Worm (Caenorhabditis elegans) whole organism, L2 larva: ENCODE measurements around the gene spe-49.
A peak's percentile ranks its signal among the peaks of the same experiment; 100 is the strongest.

ENCODE experiments used
- C34F6.9 ChIP-seq: fragments of 150-350 bp; optimal IDR thresholded peaks from 2 replicates; lab custom pipeline; 2014; ENCODE audit warnings: missing biosample characterization, missing genetic modification characterization
- F13H6.1 ChIP-seq: sonication (generic microtip); optimal IDR thresholded peaks from 2 replicates; lab custom pipeline; 2016; ENCODE audit warnings: missing genetic modification characterization, missing compliant biosample characterization
- R02D3.7 ChIP-seq: fragments of 150-350 bp; optimal IDR thresholded peaks from 2 replicates; lab custom pipeline; 2014; ENCODE audit warnings: missing biosample characterization, missing genetic modification characterization
- Y55F3AM.14 ChIP-seq: fragments of 200-800 bp; sonication (Bioruptor generic); optimal IDR thresholded peaks from 2 replicates; lab custom pipeline; 2018; ENCODE audit warnings: mild to moderate bottlenecking, missing genetic modification characterization, missing compliant biosample characterization
- ZK546.5 ChIP-seq: sonication (generic microtip); optimal IDR thresholded peaks from 2 replicates; lab custom pipeline; 2017; ENCODE audit warnings: missing biosample characterization, missing genetic modification characterization
- alr-1 ChIP-seq: fragments of 150-350 bp; optimal IDR thresholded peaks from 2 replicates; lab custom pipeline; 2014; ENCODE audit warnings: missing biosample characterization, missing genetic modification characterization
- aly-2 ChIP-seq: fragments of 150-350 bp; optimal IDR thresholded peaks from 2 replicates; lab custom pipeline; 2014; ENCODE audit warnings: missing biosample characterization, missing genetic modification characterization
- ama-1 ChIP-seq: fragments of 150-350 bp; optimal IDR thresholded peaks from 2 replicates; lab custom pipeline; 2018; ENCODE audit warnings: inconsistent platforms
- blmp-1 ChIP-seq: sonication (generic microtip); optimal IDR thresholded peaks from 2 replicates; lab custom pipeline; 2017; ENCODE audit warnings: missing genetic modification characterization, mild to moderate bottlenecking, missing compliant biosample characterization, antibody characterized with exemption, moderate library complexity; ENCODE audit not compliant: insufficient read depth
- ceh-16 ChIP-seq: fragments of 150-350 bp; optimal IDR thresholded peaks from 2 replicates; lab custom pipeline; 2014; ENCODE audit warnings: missing biosample characterization, missing genetic modification characterization
- ceh-82 ChIP-seq: fragments of 150-350 bp; optimal IDR thresholded peaks from 2 replicates; lab custom pipeline; 2014; ENCODE audit warnings: missing biosample characterization, missing genetic modification characterization
- crh-2 ChIP-seq: sonication (generic microtip); optimal IDR thresholded peaks from 2 replicates; lab custom pipeline; 2017; ENCODE audit warnings: missing biosample characterization, missing genetic modification characterization
- dmd-4 ChIP-seq: sonication (generic microtip); optimal IDR thresholded peaks from 2 replicates; lab custom pipeline; 2017; ENCODE audit warnings: missing biosample characterization, missing genetic modification characterization
- egl-27 ChIP-seq: sonication (generic microtip); optimal IDR thresholded peaks from 3 replicates; lab custom pipeline; 2017; ENCODE audit warnings: missing biosample characterization, missing genetic modification reagents, missing genetic modification characterization
- elt-1 ChIP-seq: fragments of 150-350 bp; optimal IDR thresholded peaks from 2 replicates; lab custom pipeline; 2014; ENCODE audit warnings: missing biosample characterization, missing genetic modification characterization
- elt-3 ChIP-seq: sonication (generic microtip); optimal IDR thresholded peaks from 2 replicates; lab custom pipeline; 2017; ENCODE audit warnings: missing biosample characterization, missing genetic modification characterization
- fos-1 ChIP-seq: fragments of 150-350 bp; optimal IDR thresholded peaks from 2 replicates; lab custom pipeline; 2014; ENCODE audit warnings: missing biosample characterization, missing genetic modification characterization
- gmeb-1 ChIP-seq: fragments of 150-350 bp; optimal IDR thresholded peaks from 2 replicates; lab custom pipeline; 2014; ENCODE audit warnings: missing biosample characterization, missing genetic modification characterization
- lin-11 ChIP-seq: fragments of 150-350 bp; sonication (generic microtip); optimal IDR thresholded peaks from 2 replicates; lab custom pipeline; 2014; ENCODE audit warnings: missing biosample characterization, missing genetic modification characterization, inconsistent platforms, mixed read lengths
- lin-13 ChIP-seq: fragments of 150-350 bp; optimal IDR thresholded peaks from 2 replicates; lab custom pipeline; 2014; ENCODE audit warnings: missing biosample characterization, missing genetic modification reagents, missing genetic modification characterization
- lin-39 ChIP-seq: fragments of 150-350 bp; optimal IDR thresholded peaks from 2 replicates; lab custom pipeline; 2014; ENCODE audit warnings: missing biosample characterization, missing genetic modification reagents, missing genetic modification characterization
- lsy-2 ChIP-seq, 2 experiments: fragments of 150-350 bp in 1 of 2; sonication (generic microtip) in 1 of 2; optimal IDR thresholded peaks; 2 replicates each; lab custom pipeline; 2014 to 2017; ENCODE audit warnings: missing biosample characterization in 2 of 2, missing genetic modification characterization in 2 of 2
- mab-5 ChIP-seq: fragments of 150-350 bp; optimal IDR thresholded peaks from 2 replicates; lab custom pipeline; 2014; ENCODE audit warnings: missing biosample characterization, missing genetic modification characterization
- mbf-1 ChIP-seq: sonication (generic microtip); optimal IDR thresholded peaks from 2 replicates; lab custom pipeline; 2017; ENCODE audit warnings: missing biosample characterization, missing genetic modification characterization
- mdl-1 ChIP-seq, 2 experiments: fragments of 150-350 bp in 1 of 2; sonication (generic microtip) in 1 of 2; optimal IDR thresholded peaks; 2 replicates each; lab custom pipeline; 2017; ENCODE audit warnings: missing biosample characterization in 2 of 2, missing genetic modification characterization in 2 of 2
- nhr-10 ChIP-seq: sonication (generic microtip); optimal IDR thresholded peaks from 2 replicates; lab custom pipeline; 2017; ENCODE audit warnings: missing biosample characterization, missing genetic modification characterization
- nhr-11 ChIP-seq: fragments of 150-350 bp; optimal IDR thresholded peaks from 2 replicates; lab custom pipeline; 2014; ENCODE audit warnings: missing biosample characterization, missing genetic modification characterization
- nhr-12 ChIP-seq: fragments of 150-350 bp; optimal IDR thresholded peaks from 2 replicates; lab custom pipeline; 2014; ENCODE audit warnings: missing biosample characterization, missing genetic modification characterization
- nhr-129 ChIP-seq: fragments of 150-350 bp; optimal IDR thresholded peaks from 2 replicates; lab custom pipeline; 2014; ENCODE audit warnings: missing biosample characterization, missing genetic modification characterization
- nhr-21 ChIP-seq: fragments of 150-350 bp; optimal IDR thresholded peaks from 2 replicates; lab custom pipeline; 2014; ENCODE audit warnings: missing biosample characterization, missing genetic modification characterization
- nhr-23 ChIP-seq: fragments of 150-350 bp; optimal IDR thresholded peaks from 2 replicates; lab custom pipeline; 2014; ENCODE audit warnings: missing biosample characterization, missing genetic modification reagents, missing genetic modification characterization
- nhr-237 ChIP-seq: fragments of 150-350 bp; optimal IDR thresholded peaks from 2 replicates; lab custom pipeline; 2014; ENCODE audit warnings: missing biosample characterization, missing genetic modification characterization
- nhr-25 ChIP-seq: fragments of 150-350 bp; sonication (generic microtip); optimal IDR thresholded peaks from 3 replicates; lab custom pipeline; 2014; ENCODE audit warnings: missing biosample characterization, missing genetic modification characterization
- nhr-6 ChIP-seq: fragments of 150-350 bp; optimal IDR thresholded peaks from 2 replicates; lab custom pipeline; 2014; ENCODE audit warnings: missing biosample characterization, missing genetic modification characterization
- nhr-77 ChIP-seq: fragments of 150-350 bp; optimal IDR thresholded peaks from 2 replicates; lab custom pipeline; 2014; ENCODE audit warnings: missing biosample characterization, missing genetic modification characterization
- peb-1 ChIP-seq: fragments of 150-350 bp; optimal IDR thresholded peaks from 2 replicates; lab custom pipeline; 2014; ENCODE audit warnings: missing biosample characterization, missing genetic modification characterization
- sem-4 ChIP-seq: fragments of 150-350 bp; optimal IDR thresholded peaks from 2 replicates; lab custom pipeline; 2014; ENCODE audit warnings: missing biosample characterization, missing genetic modification reagents, missing genetic modification characterization
- skn-1 ChIP-seq: sonication (generic microtip); optimal IDR thresholded peaks from 2 replicates; lab custom pipeline; 2017; ENCODE audit warnings: missing biosample characterization, missing genetic modification characterization
- sma-3 ChIP-seq: sonication (generic microtip); optimal IDR thresholded peaks from 2 replicates; lab custom pipeline; 2016; ENCODE audit warnings: missing genetic modification reagents, missing genetic modification characterization, missing compliant biosample characterization
- sma-9 ChIP-seq, 2 experiments: fragments of 150-350 bp in 1 of 2; sonication (generic microtip) in 1 of 2; optimal IDR thresholded peaks; 2 replicates each; lab custom pipeline; 2014 to 2016; ENCODE audit warnings: missing genetic modification characterization in 2 of 2, mild to moderate bottlenecking in 1 of 2, missing biosample characterization in 1 of 2, missing compliant biosample characterization in 1 of 2, missing genetic modification reagents in 1 of 2, moderate library complexity in 1 of 2
- snpc-4 ChIP-seq: fragments of 150-350 bp; optimal IDR thresholded peaks from 2 replicates; lab custom pipeline; 2014; ENCODE audit warnings: missing biosample characterization, missing genetic modification characterization
- unc-39 ChIP-seq: fragments of 150-350 bp; optimal IDR thresholded peaks from 2 replicates; lab custom pipeline; 2014; ENCODE audit warnings: missing biosample characterization, missing genetic modification characterization
- unc-55 ChIP-seq: fragments of 150-350 bp; sonication (generic microtip); optimal IDR thresholded peaks from 3 replicates; lab custom pipeline; 2014; ENCODE audit warnings: missing biosample characterization, missing genetic modification reagents, missing genetic modification characterization
- unc-62 ChIP-seq: fragments of 150-350 bp; optimal IDR thresholded peaks from 2 replicates; lab custom pipeline; 2014; ENCODE audit warnings: missing biosample characterization, missing genetic modification reagents, missing genetic modification characterization
- zag-1 ChIP-seq: fragments of 150-350 bp; optimal IDR thresholded peaks from 2 replicates; lab custom pipeline; 2014; ENCODE audit warnings: missing biosample characterization, missing genetic modification characterization
- ztf-1 ChIP-seq: fragments of 200-800 bp; sonication (Bioruptor generic); conservative IDR thresholded peaks from 2 replicates; pipeline ENCODE4 v1.3.6; 2022; ENCODE audit warnings: missing genetic modification characterization, missing compliant biosample characterization
- ztf-4 ChIP-seq: fragments of 150-350 bp; optimal IDR thresholded peaks from 2 replicates; lab custom pipeline; 2014; ENCODE audit warnings: missing biosample characterization, missing genetic modification characterization

Gene spe-49

ce11 chrV:6246454-6246981 lies 34.6 kb upstream of the spe-49 start, which contains the start of gene dmd-7:
dmd-7 (plus strand) TSS chrV:6246931.
- TF ChIP-seq unc-55 (GFP tag; lab: Kevin White, UChicago) (peak; percentile 49), nhr-21 (tag; lab: Kevin White, UChicago) (peak; percentile 97), ztf-4 (tag; lab: Kevin White, UChicago) (peak; percentile 65), unc-62 (GFP tag; lab: Kevin White, UChicago) (no peak), nhr-237 (no peak), snpc-4 (tag; lab: Kevin White, UChicago) (peak; percentile 14), elt-1 (tag; lab: Kevin White, UChicago) (no peak), nhr-6 (peak; percentile 78), nhr-77 (tag; lab: Kevin White, UChicago) (no peak), gmeb-1 (tag; lab: Kevin White, UChicago) (peak; percentile 57), nhr-129 (tag; lab: Kevin White, UChicago) (peak; percentile 92), nhr-23 (tag; lab: Kevin White, UChicago) (no peak), mdl-1 (tag; optimal IDR thresholded peaks at IDR 0.05; lab: Kevin White, UChicago) (peak; percentile 76 to 85), C34F6.9 (peak; percentile 70), sma-9 (GFP tag; optimal IDR thresholded peaks at IDR 0.05; lab: Kevin White, UChicago) (peak; percentile 100), sma-9 (tag; optimal IDR thresholded peaks at IDR 0.05; lab: Kevin White, UChicago) (peak; percentile 96), fos-1 (tag; lab: Kevin White, UChicago) (peak; percentile 69), crh-2 (tag; lab: Kevin White, UChicago) (peak; percentile 89), lsy-2 (tag; optimal IDR thresholded peaks at IDR 0.05; lab: Kevin White, UChicago) (peak; percentile 50 to 82), nhr-10 (tag; lab: Kevin White, UChicago) (peak; percentile 3), zag-1 (tag; lab: Kevin White, UChicago) (peak; percentile 59), egl-27 (tag; lab: Kevin White, UChicago) (peak; percentile 94), skn-1 (tag; lab: Kevin White, UChicago) (no peak), nhr-12 (tag; lab: Kevin White, UChicago) (no peak), Y55F3AM.14 (GFP tag; lab: Kevin White, UChicago) (peak; percentile 82), lin-11 (tag; lab: Kevin White, UChicago) (peak; percentile 51), ceh-16 (peak; percentile 52), mbf-1 (tag; lab: Kevin White, UChicago) (no peak), blmp-1 (peak; percentile 90), nhr-25 (tag; lab: Kevin White, UChicago) (peak; percentile 92), F13H6.1 (tag; lab: Kevin White, UChicago) (peak; percentile 96), lin-13 (GFP tag; lab: Kevin White, UChicago) (peak; percentile 69), sma-3 (GFP tag; lab: Kevin White, UChicago) (peak; percentile 97), sem-4 (tag; lab: Kevin White, UChicago) (peak; percentile 87), mab-5 (peak; percentile 78)

- TF ChIP-seq zag-1 (tag; lab: Kevin White, UChicago) (no peak), unc-39 (no peak), unc-62 (GFP tag; lab: Kevin White, UChicago) (peak; percentile 51), elt-1 (tag; lab: Kevin White, UChicago) (no peak), sma-9 (GFP tag; optimal IDR thresholded peaks at IDR 0.05; lab: Kevin White, UChicago) (peak; percentile 99), sma-9 (tag; optimal IDR thresholded peaks at IDR 0.05; lab: Kevin White, UChicago) (no peak), aly-2 (tag; lab: Kevin White, UChicago) (no peak), peb-1 (tag; lab: Kevin White, UChicago) (no peak), blmp-1 (peak; percentile 86), mbf-1 (tag; lab: Kevin White, UChicago) (no peak), ama-1 (no peak), snpc-4 (tag; lab: Kevin White, UChicago) (no peak), dmd-4 (tag; lab: Kevin White, UChicago) (no peak), nhr-25 (tag; lab: Kevin White, UChicago) (peak; percentile 86), lin-11 (tag; lab: Kevin White, UChicago) (no peak), mab-5 (peak; percentile 17), elt-3 (tag; lab: Kevin White, UChicago) (no peak), lin-39 (tag; lab: Kevin White, UChicago) (no peak), ZK546.5 (tag; lab: Kevin White, UChicago) (no peak), nhr-21 (tag; lab: Kevin White, UChicago) (peak; percentile 97), nhr-10 (tag; lab: Kevin White, UChicago) (no peak), sma-3 (GFP tag; lab: Kevin White, UChicago) (peak; percentile 88), ceh-82 (tag; lab: Kevin White, UChicago) (no peak), ztf-1 (GFP tag; lab: Robert Waterston, UW) (no peak), nhr-12 (tag; lab: Kevin White, UChicago) (no peak), lsy-2 (tag; optimal IDR thresholded peaks at IDR 0.05; lab: Kevin White, UChicago) (peak in 1 of 2 experiments; percentile 71), mdl-1 (tag; optimal IDR thresholded peaks at IDR 0.05; lab: Kevin White, UChicago) (peak in 1 of 2 experiments; percentile 37), nhr-11 (tag; lab: Kevin White, UChicago) (no peak), F13H6.1 (tag; lab: Kevin White, UChicago) (peak; percentile 42), R02D3.7 (tag; lab: Kevin White, UChicago) (no peak), ztf-4 (tag; lab: Kevin White, UChicago) (no peak), sem-4 (tag; lab: Kevin White, UChicago) (no peak), alr-1 (no peak), nhr-6 (peak; percentile 32), skn-1 (tag; lab: Kevin White, UChicago) (no peak), C34F6.9 (no peak), fos-1 (tag; lab: Kevin White, UChicago) (peak; percentile 46), lin-13 (GFP tag; lab: Kevin White, UChicago) (no peak), egl-27 (tag; lab: Kevin White, UChicago) (peak; percentile 73), Y55F3AM.14 (GFP tag; lab: Kevin White, UChicago) (peak; percentile 60)
Observed at ce11 chrV:6247397-6247796, 33.8 kb upstream of the spe-49 start.
